Worm (Caenorhabditis elegans) whole organism, midembryonic: Measurements from ENCODE around the gene pxf-1.

ENCODE experiments used
- T22C8.4 ChIP-seq: fragments of 200-800 bp; sonication (Bioruptor generic); IDR thresholded peaks from 2 replicates; pipeline ENCODE4 v1.3.6; 2022; ENCODE audit warnings: missing genetic modification characterization, missing compliant biosample characterization
- cog-1 ChIP-seq: sonication (generic microtip); optimal IDR thresholded peaks from 2 replicates; lab custom pipeline; 2016; ENCODE audit warnings: missing genetic modification characterization, missing compliant biosample characterization
- flt-1 ChIP-seq: fragments of 200-800 bp; sonication (Bioruptor generic); IDR thresholded peaks from 2 replicates; pipeline ENCODE4 v1.3.6; 2022; ENCODE audit warnings: missing genetic modification characterization, missing compliant biosample characterization
- klf-2 ChIP-seq: fragments of 200-800 bp; sonication (Bioruptor generic); conservative IDR thresholded peaks from 2 replicates; pipeline ENCODE4 v1.3.6; 2022; ENCODE audit warnings: missing genetic modification reagents, missing genetic modification characterization, missing compliant biosample characterization
- med-1 ChIP-seq: sonication (generic microtip); optimal IDR thresholded peaks from 2 replicates; lab custom pipeline; 2017; ENCODE audit warnings: missing genetic modification characterization, mild to moderate bottlenecking, missing compliant biosample characterization, antibody characterized with exemption, missing genetic modification reagents; ENCODE audit not compliant: insufficient read depth
- ref-1 ChIP-seq: fragments of 200-800 bp; sonication (Bioruptor generic); conservative IDR thresholded peaks from 2 replicates; pipeline ENCODE4 v1.3.6; 2022; ENCODE audit warnings: missing genetic modification reagents, missing genetic modification characterization, missing compliant biosample characterization
- tab-1 ChIP-seq: fragments of 200-800 bp; sonication (Bioruptor generic); IDR thresholded peaks from 2 replicates; pipeline ENCODE4 v1.3.6; 2022; ENCODE audit warnings: missing genetic modification characterization, missing compliant biosample characterization
- ztf-23 ChIP-seq: fragments of 200-800 bp; sonication (Bioruptor generic); IDR thresholded peaks from 2 replicates; pipeline ENCODE4 v1.3.6; 2022; ENCODE audit warnings: missing genetic modification reagents, missing genetic modification characterization, missing compliant biosample characterization
- ztf-29 ChIP-seq: fragments of 200-800 bp; sonication (Bioruptor generic); IDR thresholded peaks from 2 replicates; pipeline ENCODE4 v1.3.6; 2022; ENCODE audit warnings: missing genetic modification reagents, missing genetic modification characterization, missing compliant biosample characterization

Gene pxf-1

DNA sequence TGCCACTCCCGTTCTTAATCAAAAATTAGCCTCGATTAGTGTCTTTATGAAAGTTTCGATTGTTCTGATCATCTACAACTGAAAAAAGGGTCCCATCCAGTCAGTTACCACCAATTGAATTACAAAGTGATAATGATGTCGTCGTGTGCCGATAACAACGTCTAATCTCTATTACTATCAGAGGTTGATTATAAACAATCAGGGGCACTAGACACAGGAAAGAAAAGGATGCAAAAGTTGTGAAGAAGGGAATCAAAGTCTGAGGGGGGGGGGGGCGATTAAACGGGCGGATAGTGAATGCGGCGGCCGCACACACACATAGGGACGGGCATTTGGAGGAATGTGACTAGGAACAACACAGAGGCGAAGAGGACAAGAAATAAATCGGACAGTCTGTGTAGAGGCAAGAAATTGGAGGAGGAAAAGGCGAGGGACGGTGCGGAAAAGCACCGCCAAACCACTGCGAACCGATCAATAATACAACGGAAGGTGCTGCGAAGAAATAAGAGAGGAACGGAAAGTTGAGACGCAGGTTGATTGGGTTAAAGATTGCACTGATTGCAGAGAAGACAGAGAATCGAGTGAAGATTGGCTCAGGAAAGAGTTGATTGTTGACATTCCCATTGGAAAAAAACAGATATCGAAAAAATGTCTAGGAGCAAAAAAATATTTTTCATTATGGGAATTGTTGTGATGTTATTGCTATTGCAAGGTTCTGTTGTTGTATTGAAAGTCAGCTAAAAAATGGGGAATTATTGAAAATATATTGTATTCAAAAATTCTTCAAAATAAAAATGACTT lies 991 bp upstream of the pxf-1 start:
- TF ChIP-seq cog-1 (tag; lab: Kevin White, UChicago) (peak; percentile 2), ztf-23 (GFP tag; lab: Robert Waterston, UW) (peak; percentile 55; the same call in 1 of the 2 replicates), klf-2 (GFP tag; lab: Robert Waterston, UW) (no peak), T22C8.4 (GFP tag; lab: Robert Waterston, UW) (peak; percentile 73), tab-1 (GFP tag; lab: Robert Waterston, UW) (0 out of 2 replicates have a peak, but pooled peaks have one; percentile 45)

DNA sequence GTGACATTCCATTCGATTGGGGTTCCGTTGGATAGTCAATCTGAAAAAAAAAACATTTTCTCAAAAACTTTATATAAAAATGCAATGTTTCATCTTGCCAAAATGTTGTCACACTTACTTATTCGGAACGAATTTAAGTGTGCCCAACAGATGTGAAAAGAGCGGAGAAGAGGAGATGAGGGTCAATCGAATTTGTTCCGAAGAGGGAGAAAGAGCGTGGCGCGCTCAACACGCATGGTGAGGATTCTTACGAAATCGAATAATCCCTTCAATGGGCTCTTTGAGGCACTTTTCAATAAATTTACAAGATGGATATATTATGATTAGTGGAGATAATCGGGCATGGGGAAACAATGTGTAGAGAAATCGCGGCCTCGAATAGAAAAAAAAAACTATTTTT lies 3.3 kb downstream of the pxf-1 start:
- no peak for TF ChIP-seq cog-1 (tag; lab: Kevin White, UChicago)
- no peak for TF ChIP-seq ztf-23 (GFP tag; lab: Robert Waterston, UW)
- no peak for TF ChIP-seq T22C8.4 (GFP tag; lab: Robert Waterston, UW)
- no peak for TF ChIP-seq flt-1 (GFP tag; lab: Robert Waterston, UW)
- TF ChIP-seq tab-1 (GFP tag; lab: Robert Waterston, UW) = no peak
- TF ChIP-seq klf-2 (GFP tag; lab: Robert Waterston, UW) = no peak
- TF ChIP-seq ref-1 (GFP tag; lab: Robert Waterston, UW) = no peak
- TF ChIP-seq ztf-29 (GFP tag; lab: Robert Waterston, UW) = no peak
- TF ChIP-seq med-1 (GFP tag; lab: Kevin White, UChicago) = no peak

DNA sequence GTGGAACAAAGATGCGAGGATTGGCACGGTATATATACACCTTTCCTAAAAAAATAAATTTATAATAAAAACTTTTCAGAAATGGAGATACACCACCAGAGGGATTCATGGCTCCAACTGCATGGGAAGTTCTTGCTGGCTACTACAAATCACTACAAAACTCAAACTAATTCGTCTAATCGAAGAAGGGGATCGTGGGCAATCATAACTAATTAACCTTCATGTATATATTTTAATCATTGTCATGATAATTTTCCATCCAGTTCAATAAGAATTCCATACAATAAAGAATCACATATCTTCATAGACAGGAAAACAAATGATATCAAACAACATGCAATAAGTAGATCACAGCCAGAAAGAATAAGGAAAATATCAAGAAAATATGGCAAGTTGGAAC lies 10.1 kb downstream of the pxf-1 start:
- 0 out of 2 replicates have a peak, but pooled peaks have one; percentile 12 for TF ChIP-seq flt-1 (GFP tag; lab: Robert Waterston, UW)
- no peak for TF ChIP-seq ztf-23 (GFP tag; lab: Robert Waterston, UW)

DNA sequence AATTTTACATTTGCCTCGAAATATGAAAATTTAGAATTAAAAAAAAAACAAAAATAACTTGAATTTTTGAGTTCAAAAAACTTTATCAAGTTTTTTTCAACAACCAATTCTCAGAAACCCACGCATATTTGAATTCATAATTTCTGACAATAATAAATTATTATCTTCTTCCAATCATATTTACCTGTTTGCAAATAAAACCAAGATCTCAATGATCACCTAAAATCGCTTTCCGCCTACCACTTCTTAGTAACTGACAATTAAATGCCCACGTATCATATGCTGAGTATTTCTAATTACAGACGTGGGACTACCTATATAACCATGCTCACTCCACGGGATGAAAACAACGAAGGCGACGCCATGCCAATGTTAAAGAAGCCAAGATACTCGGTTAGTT lies 12.4 kb downstream of the pxf-1 start, which contains the start of gene pps-1:
Gene pps-1 (plus strand): TSS at position 301 of the 400 bp plus-strand sequence.
- TF ChIP-seq klf-2 (GFP tag; lab: Robert Waterston, UW) = no peak
- TF ChIP-seq ztf-29 (GFP tag; lab: Robert Waterston, UW) = no peak
- TF ChIP-seq ref-1 (GFP tag; lab: Robert Waterston, UW) = no peak
- no peak for TF ChIP-seq T22C8.4 (GFP tag; lab: Robert Waterston, UW)
- TF ChIP-seq cog-1 (tag; lab: Kevin White, UChicago) = no peak
- no peak for TF ChIP-seq flt-1 (GFP tag; lab: Robert Waterston, UW)
- TF ChIP-seq ztf-23 (GFP tag; lab: Robert Waterston, UW) = no peak

DNA sequence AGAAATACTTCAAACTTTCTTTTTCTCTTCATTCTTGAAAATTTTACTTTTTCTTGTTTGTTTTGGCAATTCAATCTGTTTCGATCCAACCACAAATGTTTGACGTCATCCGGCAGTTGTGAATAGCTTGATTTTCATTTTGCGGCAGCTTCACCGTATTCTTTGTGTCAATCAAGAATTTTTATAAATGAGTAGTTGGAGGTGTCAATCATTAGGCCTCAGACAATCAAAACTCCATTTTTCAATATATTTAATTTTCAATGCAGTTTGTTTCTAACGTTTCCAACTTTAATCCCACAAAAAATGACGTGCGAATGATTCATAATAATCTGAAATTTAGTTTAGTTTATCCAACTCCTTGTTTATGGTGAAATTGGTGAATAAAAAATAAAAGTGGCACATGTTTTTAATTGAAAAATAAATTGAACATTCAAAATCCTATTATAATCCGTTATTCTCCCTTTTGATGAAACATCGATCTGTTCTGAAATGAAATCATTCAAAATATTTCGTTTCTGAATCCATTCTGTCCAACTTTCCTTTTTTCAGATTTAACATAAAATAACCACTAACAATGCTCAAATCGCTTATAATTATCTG lies 16.6 kb downstream of the pxf-1 start, which contains the start of gene ttr-53:
Gene ttr-53 (plus strand): TSS at position 550 of the 600 bp plus-strand sequence.
- TF ChIP-seq ztf-23 (GFP tag; lab: Robert Waterston, UW) = no peak
- no peak for TF ChIP-seq flt-1 (GFP tag; lab: Robert Waterston, UW)
- no peak for TF ChIP-seq ref-1 (GFP tag; lab: Robert Waterston, UW)
- TF ChIP-seq med-1 (GFP tag; lab: Kevin White, UChicago) = no peak
- TF ChIP-seq ztf-29 (GFP tag; lab: Robert Waterston, UW) = no peak
- no peak for TF ChIP-seq cog-1 (tag; lab: Kevin White, UChicago)
- TF ChIP-seq tab-1 (GFP tag; lab: Robert Waterston, UW) = no peak
- TF ChIP-seq klf-2 (GFP tag; lab: Robert Waterston, UW) = no peak

DNA sequence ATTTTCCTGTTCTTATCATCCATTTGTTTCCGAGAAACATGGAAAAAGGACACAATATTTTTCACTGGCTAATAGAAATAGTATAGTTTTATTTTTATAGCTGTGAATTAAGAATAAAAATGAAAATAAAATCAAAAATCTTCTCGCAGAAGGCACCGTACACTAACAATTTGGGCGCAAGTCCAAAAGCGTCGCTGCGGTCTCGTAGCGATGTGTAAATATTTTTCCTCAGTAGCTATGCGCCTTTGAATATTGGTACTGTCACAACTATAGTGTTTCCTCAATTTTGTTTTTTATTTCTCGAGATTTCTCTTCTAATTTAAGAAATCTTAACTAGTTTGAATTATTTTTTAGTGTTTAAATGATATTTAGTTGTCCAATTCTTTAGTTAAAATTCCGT lies 17.1 kb downstream of the pxf-1 start:
- no peak for TF ChIP-seq ref-1 (GFP tag; lab: Robert Waterston, UW)
- TF ChIP-seq klf-2 (GFP tag; lab: Robert Waterston, UW) = no peak

DNA sequence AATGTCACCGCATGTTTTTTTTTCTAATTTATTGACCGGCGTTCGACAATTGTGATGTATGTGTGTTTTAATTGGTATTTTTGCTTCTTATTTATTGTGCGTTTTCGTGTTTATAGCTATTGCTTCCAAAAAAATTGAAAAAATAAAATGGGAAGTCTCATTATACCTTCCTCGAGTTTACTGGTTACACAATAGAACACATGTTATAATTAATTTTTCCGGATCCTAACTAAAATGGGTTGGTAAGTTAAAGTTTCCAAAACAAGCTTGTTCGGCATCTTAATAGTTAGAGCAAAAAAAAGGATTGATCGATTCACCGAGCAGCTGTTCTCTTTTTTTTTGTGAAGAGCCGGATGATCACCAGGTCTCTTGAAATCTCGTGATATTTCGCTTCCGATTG lies 18.7 kb downstream of the pxf-1 start, which contains the start of gene ttr-54:
Gene ttr-54 (plus strand): TSS at position 301 of the 400 bp plus-strand sequence.
- TF ChIP-seq med-1 (GFP tag; lab: Kevin White, UChicago) = no peak
- TF ChIP-seq tab-1 (GFP tag; lab: Robert Waterston, UW) = no peak
- no peak for TF ChIP-seq ztf-29 (GFP tag; lab: Robert Waterston, UW)
- no peak for TF ChIP-seq klf-2 (GFP tag; lab: Robert Waterston, UW)
- TF ChIP-seq cog-1 (tag; lab: Kevin White, UChicago) = no peak
- no peak for TF ChIP-seq T22C8.4 (GFP tag; lab: Robert Waterston, UW)
- TF ChIP-seq ref-1 (GFP tag; lab: Robert Waterston, UW) = no peak
- no peak for TF ChIP-seq ztf-23 (GFP tag; lab: Robert Waterston, UW)
- TF ChIP-seq flt-1 (GFP tag; lab: Robert Waterston, UW) = no peak

DNA sequence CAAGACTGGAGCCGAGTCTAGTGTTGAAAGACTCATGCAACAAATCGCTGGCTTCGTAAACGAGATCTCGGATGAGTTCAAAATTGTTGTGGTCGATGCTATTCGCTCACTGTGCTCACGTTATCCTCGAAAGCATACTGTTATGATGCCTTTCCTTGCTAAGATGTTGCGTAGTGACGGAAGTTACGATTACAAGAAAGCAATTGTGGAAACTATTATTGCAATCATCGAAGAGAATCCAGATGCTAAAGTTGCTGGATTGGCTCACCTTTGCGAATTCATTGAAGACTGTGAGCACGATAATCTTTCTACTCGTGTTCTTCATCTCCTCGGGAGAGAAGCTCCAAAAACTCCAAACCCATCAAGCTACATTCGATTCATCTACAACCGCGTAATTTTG lies 20.7 kb downstream of the pxf-1 start:
- TF ChIP-seq ztf-29 (GFP tag; lab: Robert Waterston, UW) (no peak), flt-1 (GFP tag; lab: Robert Waterston, UW) (no peak), tab-1 (GFP tag; lab: Robert Waterston, UW) (no peak), ztf-23 (GFP tag; lab: Robert Waterston, UW) (no peak), ref-1 (GFP tag; lab: Robert Waterston, UW) (no peak), med-1 (GFP tag; lab: Kevin White, UChicago) (no peak), klf-2 (GFP tag; lab: Robert Waterston, UW) (no peak), cog-1 (tag; lab: Kevin White, UChicago) (no peak), T22C8.4 (GFP tag; lab: Robert Waterston, UW) (no peak)

DNA sequence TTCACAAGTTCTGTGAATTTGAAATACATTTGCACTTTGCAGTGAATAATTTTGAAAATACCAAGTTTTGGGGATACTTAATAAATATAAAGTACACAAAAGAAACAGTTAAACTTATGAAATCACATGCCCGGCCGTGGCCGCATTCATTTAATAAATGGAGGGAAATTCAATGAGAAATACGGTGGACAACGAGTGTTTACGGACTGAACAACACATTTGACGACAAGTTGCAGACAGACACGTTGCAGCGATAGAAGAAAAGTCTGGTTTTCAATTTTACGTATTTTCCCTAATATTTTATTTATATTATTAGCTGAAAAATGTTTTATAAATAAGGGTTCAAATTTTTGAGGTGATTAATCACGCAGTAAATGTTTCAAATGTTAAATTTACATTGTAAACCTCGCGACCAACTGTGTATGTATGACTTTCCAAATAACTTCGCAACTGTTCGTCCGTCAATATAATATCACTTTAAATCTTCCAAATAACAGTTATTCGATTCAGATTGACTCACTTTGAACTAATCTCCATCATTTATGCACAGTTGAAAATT lies 22.6 kb downstream of the pxf-1 start, which contains the start of gene copg-1:
Gene copg-1 (plus strand): TSS at position 509 of the 559 bp plus-strand sequence.
- no peak for TF ChIP-seq med-1 (GFP tag; lab: Kevin White, UChicago)
- no peak for TF ChIP-seq flt-1 (GFP tag; lab: Robert Waterston, UW)
- no peak for TF ChIP-seq ztf-29 (GFP tag; lab: Robert Waterston, UW)
- TF ChIP-seq ref-1 (GFP tag; lab: Robert Waterston, UW) = no peak
- no peak for TF ChIP-seq klf-2 (GFP tag; lab: Robert Waterston, UW)
- TF ChIP-seq tab-1 (GFP tag; lab: Robert Waterston, UW) = no peak
- no peak for TF ChIP-seq cog-1 (tag; lab: Kevin White, UChicago)
- TF ChIP-seq ztf-23 (GFP tag; lab: Robert Waterston, UW) = no peak
- TF ChIP-seq T22C8.4 (GFP tag; lab: Robert Waterston, UW) = no peak
